Worm (Caenorhabditis elegans) whole organism, L1 larva: ENCODE data around the gene nhr-43.

ENCODE experiments used
- C04F5.9 ChIP-seq: sonication (generic microtip); optimal IDR thresholded peaks from 2 replicates; lab custom pipeline; 2016; ENCODE audit warnings: missing genetic modification characterization, missing compliant biosample characterization
- F16B12.6 ChIP-seq: fragments of 150-350 bp; optimal IDR thresholded peaks from 2 replicates; lab custom pipeline; 2014; ENCODE audit warnings: missing biosample characterization, missing genetic modification characterization
- aly-2 ChIP-seq: fragments of 150-350 bp; optimal IDR thresholded peaks from 2 replicates; lab custom pipeline; 2014; ENCODE audit warnings: missing biosample characterization, missing genetic modification characterization
- ama-1 ChIP-seq: fragments of 150-350 bp; optimal IDR thresholded peaks from 2 replicates; lab custom pipeline; 2014
- blmp-1 ChIP-seq: fragments of 150-350 bp; optimal IDR thresholded peaks from 2 replicates; lab custom pipeline; 2014; ENCODE audit warnings: missing biosample characterization, missing genetic modification characterization
- ceh-63 ChIP-seq: fragments of 200-800 bp; sonication (Bioruptor generic); optimal IDR thresholded peaks from 2 replicates; lab custom pipeline; 2018; ENCODE audit warnings: mild to moderate bottlenecking, missing genetic modification characterization, missing compliant biosample characterization
- ceh-82 ChIP-seq, 3 experiments: fragments of 150-350 bp in 1 of 3; sonication (generic microtip) in 2 of 3; optimal IDR thresholded peaks; 2 replicates each; lab custom pipeline; 2014 to 2017; ENCODE audit warnings: missing biosample characterization in 3 of 3, missing genetic modification characterization in 3 of 3
- ceh-88 ChIP-seq: fragments of 200-800 bp; sonication (Bioruptor generic); IDR thresholded peaks from 2 replicates; pipeline ENCODE4 v1.3.6; 2022; ENCODE audit warnings: missing genetic modification characterization, missing compliant biosample characterization
- ceh-90 ChIP-seq: sonication (generic microtip); optimal IDR thresholded peaks from 2 replicates; lab custom pipeline; 2016; ENCODE audit warnings: missing genetic modification characterization, missing compliant biosample characterization
- dpl-1 ChIP-seq, 3 experiments: fragments of 150-350 bp in 2 of 3; sonication (generic microtip) in 1 of 3; optimal IDR thresholded peaks; 2 replicates each; lab custom pipeline; 2014 to 2017; ENCODE audit warnings: missing biosample characterization in 3 of 3, missing genetic modification characterization in 3 of 3, missing genetic modification reagents in 3 of 3
- dsc-1 ChIP-seq: sonication (generic microtip); optimal IDR thresholded peaks from 2 replicates; lab custom pipeline; 2016; ENCODE audit warnings: mild to moderate bottlenecking, missing genetic modification characterization, missing compliant biosample characterization
- efl-1 ChIP-seq, 4 experiments: fragments of 150-350 bp; optimal IDR thresholded peaks in 3 of 4; peaks in 1 of 4; 1 replicate in 1 of 4; 2 replicates in 3 of 4; lab custom pipeline; 2014; ENCODE audit warnings: missing biosample characterization in 2 of 4, missing genetic modification characterization in 2 of 4, missing genetic modification reagents in 2 of 4
- egl-13 ChIP-seq: sonication (generic microtip); optimal IDR thresholded peaks from 2 replicates; lab custom pipeline; 2016; ENCODE audit warnings: missing genotype, missing genetic modification reagents, missing genetic modification characterization, missing compliant biosample characterization
- elt-2 ChIP-seq: sonication (generic microtip); optimal IDR thresholded peaks from 2 replicates; lab custom pipeline; 2016; ENCODE audit warnings: missing genetic modification characterization, mild to moderate bottlenecking, inconsistent platforms, missing compliant biosample characterization, missing genetic modification reagents
- elt-3 ChIP-seq, 6 experiments: fragments of 150-350 bp in 1 of 6; sonication (generic microtip); optimal IDR thresholded peaks; 2 replicates each; lab custom pipeline; 2017 to 2018; ENCODE audit warnings: missing biosample characterization in 6 of 6, missing genetic modification characterization in 6 of 6, inconsistent platforms in 1 of 6
- fkh-4 ChIP-seq: sonication (generic microtip); optimal IDR thresholded peaks from 2 replicates; lab custom pipeline; 2016; ENCODE audit warnings: missing compliant biosample characterization, missing genetic modification characterization, borderline replicate concordance
- fos-1 ChIP-seq: fragments of 150-350 bp; optimal IDR thresholded peaks from 2 replicates; lab custom pipeline; 2014; ENCODE audit warnings: missing biosample characterization, missing genetic modification characterization
- hlh-17 ChIP-seq: fragments of 200-800 bp; sonication (Bioruptor generic); optimal IDR thresholded peaks from 2 replicates; lab custom pipeline; 2018; ENCODE audit warnings: missing genetic modification characterization, mild to moderate bottlenecking, missing compliant biosample characterization, moderate library complexity, borderline replicate concordance
- hpl-2 ChIP-seq: fragments of 150-350 bp; optimal IDR thresholded peaks from 2 replicates; lab custom pipeline; 2014; ENCODE audit warnings: missing biosample characterization, missing genetic modification reagents, missing genetic modification characterization
- isw-1 ChIP-seq: fragments of 200-800 bp; sonication (Bioruptor generic); IDR thresholded peaks from 2 replicates; pipeline ENCODE4 v1.3.6; 2022; ENCODE audit warnings: missing genetic modification characterization, missing compliant biosample characterization
- jun-1 ChIP-seq: fragments of 150-350 bp; optimal IDR thresholded peaks from 2 replicates; lab custom pipeline; 2014; ENCODE audit warnings: missing biosample characterization, missing genetic modification reagents, missing genetic modification characterization
- lin-14 ChIP-seq: fragments of 200-800 bp; sonication (Bioruptor generic); optimal IDR thresholded peaks from 2 replicates; lab custom pipeline; 2018; ENCODE audit warnings: mild to moderate bottlenecking, missing genetic modification characterization, moderate library complexity, missing compliant biosample characterization
- lin-35 ChIP-seq, 2 experiments: fragments of 150-350 bp; optimal IDR thresholded peaks; 2 replicates each; lab custom pipeline; 2014; ENCODE audit warnings: missing biosample characterization in 2 of 2, missing genetic modification characterization in 2 of 2, missing genetic modification reagents in 2 of 2
- lin-39 ChIP-seq: fragments of 150-350 bp; optimal IDR thresholded peaks from 2 replicates; lab custom pipeline; 2014; ENCODE audit warnings: missing biosample characterization, missing genetic modification reagents, missing genetic modification characterization
- lir-3 ChIP-seq: sonication (generic microtip); optimal IDR thresholded peaks from 2 replicates; lab custom pipeline; 2016; ENCODE audit warnings: mild to moderate bottlenecking, missing genetic modification characterization, moderate library complexity, missing compliant biosample characterization; ENCODE audit not compliant: poor library complexity
- mab-9 ChIP-seq: fragments of 200-800 bp; sonication (Bioruptor generic); IDR thresholded peaks from 2 replicates; pipeline ENCODE4 v1.3.6; 2022; ENCODE audit warnings: missing genetic modification reagents, missing genetic modification characterization, missing compliant biosample characterization
- mdl-1 ChIP-seq, 2 experiments: fragments of 150-350 bp; optimal IDR thresholded peaks; 2 replicates each; lab custom pipeline; 2014 to 2017; ENCODE audit warnings: missing biosample characterization in 2 of 2, missing genetic modification characterization in 2 of 2, inconsistent platforms in 1 of 2
- nhr-20 ChIP-seq: sonication (generic microtip); optimal IDR thresholded peaks from 2 replicates; lab custom pipeline; 2016; ENCODE audit warnings: mild to moderate bottlenecking, missing genetic modification characterization, missing compliant biosample characterization
- nhr-47 ChIP-seq: sonication (generic microtip); optimal IDR thresholded peaks from 2 replicates; lab custom pipeline; 2016; ENCODE audit warnings: mild to moderate bottlenecking, missing genetic modification characterization, moderate library complexity, missing compliant biosample characterization
- nhr-71 ChIP-seq: sonication (generic microtip); optimal IDR thresholded peaks from 2 replicates; lab custom pipeline; 2016; ENCODE audit warnings: mild to moderate bottlenecking, missing genetic modification characterization, moderate library complexity, missing compliant biosample characterization
- nhr-84 ChIP-seq: sonication (generic microtip); optimal IDR thresholded peaks from 2 replicates; lab custom pipeline; 2017; ENCODE audit warnings: missing biosample characterization, missing genetic modification characterization
- nhr-85 ChIP-seq: sonication (generic microtip); peaks from one replicate; lab custom pipeline; 2016; ENCODE audit warnings: missing genetic modification characterization, inconsistent platforms, missing compliant biosample characterization
- pag-3 ChIP-seq: sonication (generic microtip); optimal IDR thresholded peaks from 2 replicates; lab custom pipeline; 2017; ENCODE audit warnings: missing genetic modification characterization, mild to moderate bottlenecking, missing compliant biosample characterization, antibody characterized with exemption, borderline replicate concordance; ENCODE audit not compliant: insufficient read depth
- sptf-1 ChIP-seq: fragments of 150-350 bp; optimal IDR thresholded peaks from 2 replicates; lab custom pipeline; 2014; ENCODE audit warnings: missing biosample characterization, missing genetic modification characterization
- unc-98 ChIP-seq: fragments of 200-800 bp; sonication (Bioruptor generic); IDR thresholded peaks from 2 replicates; pipeline ENCODE4 v1.3.6; 2022; ENCODE audit warnings: missing genetic modification characterization, missing compliant biosample characterization
- vab-15 ChIP-seq: sonication (generic microtip); optimal IDR thresholded peaks from 2 replicates; lab custom pipeline; 2017; ENCODE audit warnings: missing genotype, mild to moderate bottlenecking, missing genetic modification characterization, missing compliant biosample characterization
- zag-1 ChIP-seq: fragments of 150-350 bp; optimal IDR thresholded peaks from 2 replicates; lab custom pipeline; 2014; ENCODE audit warnings: missing biosample characterization, missing genetic modification characterization
- ztf-4 ChIP-seq: fragments of 150-350 bp; optimal IDR thresholded peaks from 2 replicates; lab custom pipeline; 2014; ENCODE audit warnings: missing biosample characterization, missing genetic modification characterization

The nhr-43 gene

ce11 chrIV:11908733-11909132 lies 9.3 kb downstream of the nhr-43 start:
- TF ChIP-seq isw-1 (no peak), elt-2 (tag; lab: Kevin White, UChicago) (no peak), blmp-1 (tag; lab: Kevin White, UChicago) (peak; percentile 55), mab-9 (GFP tag; lab: Robert Waterston, UW) (no peak), vab-15 (tag; lab: Kevin White, UChicago) (no peak), fos-1 (tag; lab: Kevin White, UChicago) (no peak), ceh-90 (tag; lab: Kevin White, UChicago) (no peak), efl-1 (optimal IDR thresholded peaks at IDR 0.05; lab: Kevin White, UChicago) (no peak), efl-1 (GFP tag; optimal IDR thresholded peaks at IDR 0.05 in 1 of 2; lab: Kevin White, UChicago) (peak in 1 of 2 experiments; percentile 12), elt-3 (tag; optimal IDR thresholded peaks at IDR 0.05; lab: Kevin White, UChicago) (no peak), lin-39 (tag; lab: Kevin White, UChicago) (no peak), ama-1 (lab: Kevin White, UChicago) (no peak), dsc-1 (tag; lab: Kevin White, UChicago) (no peak)

ce11 chrIV:11911723-11912122 lies 12.3 kb downstream of the nhr-43 start, which contains the start of gene VZK822L.2:
VZK822L.2 (plus strand) TSS chrIV:11912023.
- TF ChIP-seq aly-2 (tag; lab: Kevin White, UChicago) (no peak), nhr-20 (no peak), lin-35 (GFP tag; optimal IDR thresholded peaks at IDR 0.05; lab: Kevin White, UChicago) (no peak), ceh-88 (GFP tag; lab: Robert Waterston, UW) (no peak), ama-1 (lab: Kevin White, UChicago) (no peak), efl-1 (optimal IDR thresholded peaks at IDR 0.05; lab: Kevin White, UChicago) (no peak), efl-1 (GFP tag; optimal IDR thresholded peaks at IDR 0.05 in 1 of 2; lab: Kevin White, UChicago) (peak in 1 of 2 experiments; percentile 19), ceh-82 (tag; optimal IDR thresholded peaks at IDR 0.05; lab: Kevin White, UChicago) (no peak)
- TF ChIP-seq, all 84 proteins: peak for 1

- no peak for TF ChIP-seq efl-1 (optimal IDR thresholded peaks at IDR 0.05; lab: Kevin White, UChicago)
- TF ChIP-seq efl-1 (GFP tag; optimal IDR thresholded peaks at IDR 0.05 in 1 of 2; lab: Kevin White, UChicago) = peak in 1 of 2 experiments; percentile 55
- peak; percentile 26 for TF ChIP-seq nhr-71 (tag; lab: Kevin White, UChicago)
- no peak for TF ChIP-seq lir-3 (tag; lab: Kevin White, UChicago)
- TF ChIP-seq pag-3 (tag; lab: Kevin White, UChicago) = no peak
- TF ChIP-seq elt-2 (tag; lab: Kevin White, UChicago) = peak; percentile 46
- no peak for TF ChIP-seq zag-1
- TF ChIP-seq jun-1 (tag; lab: Kevin White, UChicago) = no peak
- no peak for TF ChIP-seq dpl-1 (GFP tag; optimal IDR thresholded peaks at IDR 0.05; lab: Kevin White, UChicago)
- no peak for TF ChIP-seq fkh-4
- peak in 1 of 2 experiments; percentile 13 for TF ChIP-seq lin-35 (GFP tag; optimal IDR thresholded peaks at IDR 0.05; lab: Kevin White, UChicago)
Observed at ce11 chrIV:11913295-11913940, 14.0 kb downstream of the nhr-43 start.

- TF ChIP-seq F16B12.6 (tag; lab: Kevin White, UChicago) (no peak), efl-1 (optimal IDR thresholded peaks at IDR 0.05; lab: Kevin White, UChicago) (no peak), efl-1 (GFP tag; optimal IDR thresholded peaks at IDR 0.05 in 1 of 2; lab: Kevin White, UChicago) (peak in 1 of 2 experiments; percentile 84)
Observed at ce11 chrIV:11914260-11914836, 15.0 kb downstream of the nhr-43 start.

ce11 chrIV:11914837-11915737 lies 15.7 kb downstream of the nhr-43 start, which contains the start of gene fat-6:
fat-6 (minus strand) TSS chrIV:11915687.
- TF ChIP-seq aly-2 (tag; lab: Kevin White, UChicago) (no peak), C04F5.9 (no peak), nhr-84 (no peak), hpl-2 (no peak), nhr-47 (peak; percentile 2), unc-98 (GFP tag; lab: Robert Waterston, UW) (no peak), blmp-1 (tag; lab: Kevin White, UChicago) (peak; percentile 23), ceh-63 (GFP tag; lab: Kevin White, UChicago) (no peak), lin-14 (GFP tag; lab: Kevin White, UChicago) (peak; percentile 58), hlh-17 (GFP tag; lab: Kevin White, UChicago) (no peak), ztf-4 (tag; lab: Kevin White, UChicago) (no peak), elt-3 (tag; optimal IDR thresholded peaks at IDR 0.05; lab: Kevin White, UChicago) (peak in 3 of 6 experiments; percentile 59 to 60 (median 59)), mdl-1 (tag; optimal IDR thresholded peaks at IDR 0.05; lab: Kevin White, UChicago) (peak in 1 of 2 experiments; percentile 21), nhr-71 (tag; lab: Kevin White, UChicago) (peak; percentile 31), nhr-85 (tag; lab: Kevin White, UChicago) (peak; percentile 80), egl-13 (tag; lab: Kevin White, UChicago) (no peak), sptf-1 (tag; lab: Kevin White, UChicago) (no peak)
